Fruit fly (Drosophila melanogaster) whole organism, pupa: ENCODE data around the gene Atac2.

Source experiments
- CG10348 ChIP-seq: fragments of 200-800 bp; sonication (Bioruptor generic); IDR thresholded peaks from 2 replicates; pipeline ENCODE4 v1.3.6; 2022; ENCODE audit warnings: missing biosample characterization, missing genetic modification characterization
- CG12605 ChIP-seq: fragments of 200-800 bp; sonication (Bioruptor generic); IDR thresholded peaks from 2 replicates; pipeline ENCODE4 v1.3.6; 2022; ENCODE audit warnings: missing biosample characterization, missing genetic modification characterization
- CG13204 ChIP-seq: fragments of 200-800 bp; sonication (Bioruptor generic); optimal IDR thresholded peaks from 2 replicates; lab custom pipeline; 2018; ENCODE audit warnings: missing biosample characterization, mild to moderate bottlenecking, missing genetic modification characterization, moderate library complexity
- CG14655 ChIP-seq: fragments of 200-800 bp; sonication (Bioruptor generic); optimal IDR thresholded peaks from 3 replicates; lab custom pipeline; 2017; ENCODE audit warnings: mild to moderate bottlenecking, missing biosample characterization, missing genetic modification reagents, missing genetic modification characterization
- CG15710 ChIP-seq: fragments of 200-800 bp; sonication (Bioruptor generic); optimal IDR thresholded peaks from 2 replicates; lab custom pipeline; 2018; ENCODE audit warnings: missing biosample characterization, mild to moderate bottlenecking, missing genetic modification characterization, moderate library complexity
- CG17806 ChIP-seq: fragments of 200-800 bp; sonication (Bioruptor generic); optimal IDR thresholded peaks from 2 replicates; lab custom pipeline; 2018; ENCODE audit warnings: missing biosample characterization, mild to moderate bottlenecking, missing genetic modification characterization, moderate library complexity
- CG32121 ChIP-seq: fragments of 200-800 bp; sonication (Bioruptor generic); IDR thresholded peaks from 2 replicates; pipeline ENCODE4 v1.3.6; 2022; ENCODE audit warnings: missing biosample characterization, missing genetic modification characterization
- CG34367 ChIP-seq: fragments of 200-800 bp; sonication (Bioruptor generic); optimal IDR thresholded peaks from 2 replicates; lab custom pipeline; 2018; ENCODE audit warnings: missing biosample characterization, mild to moderate bottlenecking, missing genetic modification characterization
- CG4496 ChIP-seq: fragments of 200-800 bp; sonication (Bioruptor generic); IDR thresholded peaks from 3 replicates; pipeline ENCODE4 v1.3.6; 2022; ENCODE audit warnings: missing biosample characterization, missing genetic modification characterization
- CG8159 ChIP-seq: fragments of 200-800 bp; sonication (Bioruptor generic); optimal IDR thresholded peaks from 3 replicates; lab custom pipeline; 2018; ENCODE audit warnings: missing biosample characterization, mild to moderate bottlenecking, missing genetic modification characterization, moderate library complexity
- CG8301 ChIP-seq: fragments of 200-800 bp; sonication (Bioruptor generic); optimal IDR thresholded peaks from 2 replicates; lab custom pipeline; 2018; ENCODE audit warnings: missing biosample characterization, mild to moderate bottlenecking, missing genetic modification characterization
- CG9948 ChIP-seq: fragments of 200-800 bp; sonication (Bioruptor generic); optimal IDR thresholded peaks from 2 replicates; lab custom pipeline; 2018; ENCODE audit warnings: missing biosample characterization, mild to moderate bottlenecking, missing genetic modification characterization, moderate library complexity
- D1 ChIP-seq: fragments of 200-800 bp; sonication (Bioruptor generic); optimal IDR thresholded peaks from 2 replicates; lab custom pipeline; 2018; ENCODE audit warnings: missing biosample characterization, mild to moderate bottlenecking, missing genetic modification characterization, moderate library complexity
- EcR ChIP-seq: fragments of 200-800 bp; sonication (Bioruptor generic); optimal IDR thresholded peaks from 3 replicates; lab custom pipeline; 2019; ENCODE audit warnings: missing biosample characterization, missing genetic modification characterization, mild to moderate bottlenecking, moderate library complexity, missing genetic modification reagents
- Ets98B ChIP-seq: fragments of 200-800 bp; sonication (Bioruptor generic); IDR thresholded peaks from 2 replicates; pipeline ENCODE4 v1.3.6; 2022; ENCODE audit warnings: missing biosample characterization, missing genetic modification characterization
- Pif1A ChIP-seq: fragments of 200-800 bp; sonication (Bioruptor generic); optimal IDR thresholded peaks from 3 replicates; lab custom pipeline; 2016; ENCODE audit warnings: missing biosample characterization, missing genetic modification characterization
- Pif1B ChIP-seq: fragments of 200-800 bp; sonication (Bioruptor generic); optimal IDR thresholded peaks from 3 replicates; lab custom pipeline; 2016; ENCODE audit warnings: missing biosample characterization, missing genetic modification characterization
- Snoo ChIP-seq: fragments of 200-800 bp; sonication (Bioruptor generic); optimal IDR thresholded peaks from 3 replicates; lab custom pipeline; 2017; ENCODE audit warnings: missing biosample characterization, mild to moderate bottlenecking, missing genetic modification characterization, inconsistent platforms
- fd96Ca ChIP-seq: fragments of 200-800 bp; sonication (Bioruptor generic); IDR thresholded peaks from 3 replicates; pipeline ENCODE4 v1.3.6; 2022; ENCODE audit warnings: missing biosample characterization, missing genetic modification characterization
- gl ChIP-seq: fragments of 200-800 bp; sonication (Bioruptor generic); optimal IDR thresholded peaks from 2 replicates; lab custom pipeline; 2018; ENCODE audit warnings: missing biosample characterization, mild to moderate bottlenecking, missing genetic modification characterization
- rn ChIP-seq: fragments of 200-800 bp; sonication (Bioruptor generic); IDR thresholded peaks from 2 replicates; pipeline ENCODE4 v1.3.6; 2022; ENCODE audit warnings: missing biosample characterization, missing genetic modification characterization

The Atac2 gene

dm6 chr2L:18599152-18599551 is 12.9 kb downstream of the Atac2 start:
- TF ChIP-seq rn, result no peak
- no peak for TF ChIP-seq CG8301
- TF ChIP-seq Pif1A (GFP tag; lab: Kevin White, UChicago), result no peak
- no peak for TF ChIP-seq D1 (tag; lab: Kevin White, UChicago)
- no peak for TF ChIP-seq gl (tag; lab: Kevin White, UChicago)
- TF ChIP-seq CG4496, result no peak
- TF ChIP-seq Ets98B (GFP tag; lab: Robert Waterston, UW), result no peak
- TF ChIP-seq fd96Ca (GFP tag; lab: Robert Waterston, UW), result no peak
- TF ChIP-seq CG12605 (GFP tag; lab: Robert Waterston, UW), result no peak
- no peak for TF ChIP-seq CG34367 (tag; lab: Kevin White, UChicago)
- no peak for TF ChIP-seq CG10348 (GFP tag; lab: Robert Waterston, UW)
- TF ChIP-seq CG8159, result no peak
- TF ChIP-seq CG32121, result no peak
- no peak for TF ChIP-seq Pif1B (GFP tag; lab: Kevin White, UChicago)
- TF ChIP-seq CG14655 (GFP tag; lab: Kevin White, UChicago), result no peak

- TF ChIP-seq rn, result no peak
- no peak for TF ChIP-seq CG15710
- no peak for TF ChIP-seq CG17806 (tag; lab: Kevin White, UChicago)
- TF ChIP-seq gl (tag; lab: Kevin White, UChicago), result no peak
- TF ChIP-seq CG13204 (GFP tag; lab: Kevin White, UChicago), result no peak
- no peak for TF ChIP-seq CG32121
Measured at dm6 chr2L:18598150-18598723, 13.8 kb downstream of the Atac2 start.

dm6 chr2L:18596871-18597338 is 15.1 kb downstream of the Atac2 start, which contains the start of gene amos:
Gene amos, minus strand, starts transcription at chr2L:18596921.
- TF ChIP-seq rn (no peak), CG32121 (no peak), Snoo (tag; lab: Kevin White, UChicago) (no peak), Pif1A (GFP tag; lab: Kevin White, UChicago) (no peak), CG10348 (GFP tag; lab: Robert Waterston, UW) (no peak), EcR (GFP tag; lab: Kevin White, UChicago) (no peak), CG4496 (no peak), Pif1B (GFP tag; lab: Kevin White, UChicago) (no peak), CG12605 (GFP tag; lab: Robert Waterston, UW) (no peak), CG34367 (tag; lab: Kevin White, UChicago) (no peak), Ets98B (GFP tag; lab: Robert Waterston, UW) (no peak), CG14655 (GFP tag; lab: Kevin White, UChicago) (no peak), CG13204 (GFP tag; lab: Kevin White, UChicago) (no peak)

- TF ChIP-seq CG13204 (GFP tag; lab: Kevin White, UChicago) (no peak), rn (no peak), Snoo (tag; lab: Kevin White, UChicago) (no peak), CG32121 (no peak), fd96Ca (GFP tag; lab: Robert Waterston, UW) (no peak), EcR (GFP tag; lab: Kevin White, UChicago) (no peak)
Measured at dm6 chr2L:18590942-18591257, 21.1 kb downstream of the Atac2 start.

dm6 chr2L:18590100-18590941 is 21.7 kb downstream of the Atac2 start, which contains the start of the genes Pde11 and CG15160:
Gene Pde11, minus strand, starts transcription at chr2L:18590342.
Gene CG15160, plus strand, starts transcription at chr2L:18590891.
- TF ChIP-seq rn, result no peak
- TF ChIP-seq fd96Ca (GFP tag; lab: Robert Waterston, UW), result peak; percentile 63; the same call in 2 of the 3 replicates

- TF ChIP-seq fd96Ca (GFP tag; lab: Robert Waterston, UW), result no peak
- TF ChIP-seq CG8159, result no peak
- TF ChIP-seq gl (tag; lab: Kevin White, UChicago), result no peak
- no peak for TF ChIP-seq EcR (GFP tag; lab: Kevin White, UChicago)
- no peak for TF ChIP-seq CG9948
- TF ChIP-seq rn, result no peak
- TF ChIP-seq CG4496, result no peak
- no peak for TF ChIP-seq CG32121
- TF ChIP-seq CG14655 (GFP tag; lab: Kevin White, UChicago), result no peak
- no peak for TF ChIP-seq CG15710
- no peak for TF ChIP-seq CG8301
- no peak for TF ChIP-seq Pif1A (GFP tag; lab: Kevin White, UChicago)
- no peak for TF ChIP-seq Snoo (tag; lab: Kevin White, UChicago)
- no peak for TF ChIP-seq D1 (tag; lab: Kevin White, UChicago)
- TF ChIP-seq CG13204 (GFP tag; lab: Kevin White, UChicago), result no peak
- TF ChIP-seq CG34367 (tag; lab: Kevin White, UChicago), result no peak
- no peak for TF ChIP-seq CG12605 (GFP tag; lab: Robert Waterston, UW)
- no peak for TF ChIP-seq CG17806 (tag; lab: Kevin White, UChicago)
- TF ChIP-seq CG10348 (GFP tag; lab: Robert Waterston, UW), result no peak
- no peak for TF ChIP-seq Ets98B (GFP tag; lab: Robert Waterston, UW)
Measured at dm6 chr2L:18584617-18585016, 27.4 kb downstream of the Atac2 start.
